Fruit fly (Drosophila melanogaster) whole organism, embryonic: Measurements from ENCODE around the gene Iyd.

ENCODE experiments used
- Ada2b ChIP-seq: fragments of 200-800 bp; sonication (Bioruptor generic); IDR thresholded peaks from 2 replicates; pipeline ENCODE4 v1.3.6; 2022; ENCODE audit warnings: missing biosample characterization, missing genetic modification characterization
- Awh ChIP-seq: fragments of 200-800 bp; sonication (Bioruptor generic); IDR thresholded peaks from 2 replicates; pipeline ENCODE4, ENCODE4 v1.3.6; 2022; ENCODE audit warnings: missing biosample characterization, missing genetic modification characterization
- Blimp-1 ChIP-seq: fragments of 200-800 bp; sonication (Bioruptor generic); optimal IDR thresholded peaks from 3 replicates; lab custom pipeline; 2018; ENCODE audit warnings: missing biosample characterization, missing genetic modification characterization, mild to moderate bottlenecking, moderate library complexity, missing genetic modification reagents
- CG10267 ChIP-seq: fragments of 200-800 bp; sonication (Bioruptor generic); optimal IDR thresholded peaks from 2 replicates; lab custom pipeline; 2018; ENCODE audit warnings: missing biosample characterization, mild to moderate bottlenecking, missing genetic modification characterization, moderate library complexity
- CG12104 ChIP-seq: fragments of 200-800 bp; sonication (Bioruptor generic); optimal IDR thresholded peaks from 3 replicates; lab custom pipeline; 2016; ENCODE audit warnings: missing biosample characterization, missing genetic modification characterization
- CG12236 ChIP-seq: fragments of 200-800 bp; sonication (Bioruptor generic); optimal IDR thresholded peaks from 2 replicates; lab custom pipeline; 2016; ENCODE audit warnings: missing biosample characterization, missing genetic modification characterization
- CG12942 ChIP-seq: fragments of 200-800 bp; sonication (Bioruptor generic); optimal IDR thresholded peaks from 3 replicates; lab custom pipeline; 2016; ENCODE audit warnings: missing biosample characterization, missing genetic modification characterization
- CG15514 ChIP-seq: fragments of 200-800 bp; sonication (Bioruptor generic); optimal IDR thresholded peaks from 3 replicates; lab custom pipeline; 2017; ENCODE audit warnings: missing biosample characterization, missing genetic modification characterization, mild to moderate bottlenecking, moderate library complexity, missing genetic modification reagents
- CG15601 ChIP-seq: fragments of 200-800 bp; sonication (Bioruptor generic); optimal IDR thresholded peaks from 3 replicates; lab custom pipeline; 2019; ENCODE audit warnings: missing biosample characterization, mild to moderate bottlenecking, missing genetic modification characterization, moderate library complexity
- CG17359 ChIP-seq: fragments of 200-800 bp; sonication (Bioruptor generic); optimal IDR thresholded peaks from 3 replicates; lab custom pipeline; 2018; ENCODE audit warnings: missing biosample characterization, mild to moderate bottlenecking, missing genetic modification characterization, moderate library complexity
- CG17385 ChIP-seq: fragments of 200-800 bp; sonication (Bioruptor generic); optimal IDR thresholded peaks from 3 replicates; lab custom pipeline; 2018; ENCODE audit warnings: missing biosample characterization, mild to moderate bottlenecking, missing genetic modification characterization
- CG17912 ChIP-seq: fragments of 200-800 bp; sonication (Bioruptor generic); optimal IDR thresholded peaks from 2 replicates; lab custom pipeline; 2018; ENCODE audit warnings: missing biosample characterization, mild to moderate bottlenecking, missing genetic modification characterization
- CG1832 ChIP-seq: fragments of 200-800 bp; sonication (Bioruptor generic); optimal IDR thresholded peaks from 2 replicates; lab custom pipeline; 2017; ENCODE audit warnings: missing biosample characterization, mild to moderate bottlenecking, missing genetic modification characterization, inconsistent platforms
- CG2202 ChIP-seq: fragments of 200-800 bp; sonication (Bioruptor generic); optimal IDR thresholded peaks from 2 replicates; lab custom pipeline; 2018; ENCODE audit warnings: missing biosample characterization, mild to moderate bottlenecking, missing genetic modification characterization
- CG30020 ChIP-seq: fragments of 200-800 bp; optimal IDR thresholded peaks from 2 replicates; lab custom pipeline; 2019; ENCODE audit warnings: missing biosample characterization, mild to moderate bottlenecking, missing genetic modification characterization, moderate library complexity
- CG30431 ChIP-seq: fragments of 200-800 bp; sonication (Bioruptor generic); optimal IDR thresholded peaks from 2 replicates; lab custom pipeline; 2017; ENCODE audit warnings: missing biosample characterization, missing genetic modification characterization
- CG31441 ChIP-seq: fragments of 200-800 bp; sonication (Bioruptor generic); IDR thresholded peaks from 2 replicates; pipeline ENCODE4 v1.3.6; 2022; ENCODE audit warnings: missing biosample characterization, missing genetic modification characterization
- CG34422 ChIP-seq: fragments of 200-800 bp; sonication (Bioruptor generic); IDR thresholded peaks from 3 replicates; pipeline ENCODE4 v1.3.6; 2022; ENCODE audit warnings: missing biosample characterization, missing genetic modification characterization
- CG6683 ChIP-seq: fragments of 200-800 bp; sonication (Bioruptor generic); optimal IDR thresholded peaks from 2 replicates; lab custom pipeline; 2017; ENCODE audit warnings: missing biosample characterization, mild to moderate bottlenecking, missing genetic modification characterization, missing genetic modification reagents
- CG9215 ChIP-seq: fragments of 200-800 bp; sonication (Bioruptor generic); IDR thresholded peaks from 2 replicates; pipeline ENCODE4 v1.3.6; 2022; ENCODE audit warnings: missing biosample characterization, missing genetic modification characterization
- Dfd ChIP-seq, 2 experiments: fragments of >200 bp; optimal IDR thresholded peaks; 2 replicates each; lab custom pipeline; 2017; ENCODE audit warnings: missing biosample characterization in 2 of 2, missing genetic modification characterization in 2 of 2
- E2f1 ChIP-seq: fragments of 200-800 bp; sonication (Bioruptor generic); IDR thresholded peaks from 2 replicates; pipeline ENCODE4 v1.3.6; 2022; ENCODE audit warnings: missing biosample characterization, missing genetic modification characterization
- E2f2 ChIP-seq: fragments of 200-800 bp; sonication (Bioruptor generic); IDR thresholded peaks from 2 replicates; pipeline ENCODE4 v1.3.6; 2022; ENCODE audit warnings: missing biosample characterization, missing genetic modification characterization
- HLH54F ChIP-seq: fragments of 200-800 bp; sonication (Bioruptor generic); optimal IDR thresholded peaks from 3 replicates; lab custom pipeline; 2016; ENCODE audit warnings: missing biosample characterization, missing genetic modification characterization
- Mes4 ChIP-seq: fragments of 200-800 bp; sonication (Bioruptor generic); optimal IDR thresholded peaks from 2 replicates; lab custom pipeline; 2016; ENCODE audit warnings: missing biosample characterization, missing genetic modification characterization
- NfI ChIP-seq: fragments of 200-800 bp; sonication (Bioruptor generic); optimal IDR thresholded peaks from 3 replicates; lab custom pipeline; 2018; ENCODE audit warnings: missing biosample characterization, mild to moderate bottlenecking, missing genetic modification characterization, moderate library complexity
- aop ChIP-seq: fragments of 200-800 bp; sonication (Bioruptor generic); IDR thresholded peaks from 2 replicates; pipeline ENCODE4 v1.3.6; 2022; ENCODE audit warnings: missing biosample characterization, missing genetic modification characterization
- crc ChIP-seq: fragments of 200-800 bp; sonication (Bioruptor generic); optimal IDR thresholded peaks from 2 replicates; lab custom pipeline; 2016; ENCODE audit warnings: missing biosample characterization, missing genetic modification characterization
- cwo ChIP-seq: fragments of 200-800 bp; sonication (Bioruptor generic); optimal IDR thresholded peaks from 3 replicates; lab custom pipeline; 2017; ENCODE audit warnings: missing biosample characterization, missing genetic modification characterization, mild to moderate bottlenecking, moderate library complexity, missing genetic modification reagents
- dm ChIP-seq: fragments of 200-800 bp; sonication (Bioruptor generic); optimal IDR thresholded peaks from 3 replicates; lab custom pipeline; 2016; ENCODE audit warnings: missing biosample characterization, missing genetic modification characterization
- dpn ChIP-seq, 2 experiments: fragments of 200-800 bp; sonication (Bioruptor generic); optimal IDR thresholded peaks; 3 replicates each; lab custom pipeline; 2016; ENCODE audit warnings: missing biosample characterization in 2 of 2, missing genetic modification characterization in 2 of 2
- emc ChIP-seq: fragments of 200-800 bp; sonication (Bioruptor generic); optimal IDR thresholded peaks from 2 replicates; lab custom pipeline; 2016; ENCODE audit warnings: missing biosample characterization, missing genetic modification characterization
- fd64A ChIP-seq: fragments of 200-800 bp; sonication (Bioruptor generic); optimal IDR thresholded peaks from 3 replicates; lab custom pipeline; 2018; ENCODE audit warnings: missing biosample characterization, mild to moderate bottlenecking, missing genetic modification characterization
- hkb ChIP-seq, 2 experiments: fragments of 200-800 bp in 1 of 2; fragments of >200 bp in 1 of 2; sonication (Bioruptor generic) in 1 of 2; IDR thresholded peaks in 1 of 2; optimal IDR thresholded peaks in 1 of 2; 2 replicates each; pipeline versions ENCODE4 v1.3.6 to Lab custom; 2017 to 2022; ENCODE audit warnings: missing biosample characterization in 1 of 2, missing genetic modification characterization in 1 of 2
- kni ChIP-seq: fragments of 200-800 bp; sonication (Bioruptor generic); optimal IDR thresholded peaks from 3 replicates; lab custom pipeline; 2017; ENCODE audit warnings: mild to moderate bottlenecking, missing biosample characterization, missing genetic modification reagents, missing genetic modification characterization
- knrl ChIP-seq: fragments of 200-800 bp; sonication (Bioruptor generic); IDR thresholded peaks from 3 replicates; pipeline ENCODE4 v1.3.6; 2022; ENCODE audit warnings: missing biosample characterization, missing genetic modification characterization; ENCODE audit not compliant: partially characterized antibody
- mld ChIP-seq: fragments of 200-800 bp; sonication (Bioruptor generic); IDR thresholded peaks from 3 replicates; pipeline ENCODE4 v1.3.6; 2022; ENCODE audit warnings: missing biosample characterization, missing genetic modification characterization; ENCODE audit not compliant: partially characterized antibody
- odd ChIP-seq: fragments of 200-800 bp; sonication (Bioruptor generic); optimal IDR thresholded peaks from 2 replicates; lab custom pipeline; 2017; ENCODE audit warnings: missing biosample characterization, mild to moderate bottlenecking, missing genetic modification characterization
- pum ChIP-seq: fragments of 200-800 bp; sonication (Bioruptor generic); optimal IDR thresholded peaks from 2 replicates; lab custom pipeline; 2016; ENCODE audit warnings: missing biosample characterization, missing genetic modification characterization
- sc ChIP-seq, 3 experiments: fragments of >200 bp in 2 of 3; fragments of 200-800 bp in 1 of 3; sonication (Bioruptor generic) in 1 of 3; optimal IDR thresholded peaks; 2 replicates in 2 of 3; 3 replicates in 1 of 3; lab custom pipeline; 2017; ENCODE audit warnings: mild to moderate bottlenecking in 1 of 3, missing biosample characterization in 1 of 3, missing genetic modification characterization in 1 of 3, missing genetic modification reagents in 1 of 3
- slp2 ChIP-seq: fragments of 200-800 bp; sonication (Bioruptor generic); optimal IDR thresholded peaks from 2 replicates; lab custom pipeline; 2016; ENCODE audit warnings: missing biosample characterization, missing genetic modification characterization
- so ChIP-seq: fragments of 200-800 bp; sonication (Bioruptor generic); IDR thresholded peaks from 3 replicates; pipeline ENCODE4 v1.3.6; 2022; ENCODE audit warnings: missing biosample characterization, missing genetic modification characterization
- tgo ChIP-seq: fragments of 200-800 bp; sonication (Bioruptor generic); IDR thresholded peaks from 3 replicates; pipeline ENCODE4 v1.3.6; 2022; ENCODE audit warnings: missing biosample characterization, missing genetic modification characterization
- toy ChIP-seq: fragments of 200-800 bp; sonication (Bioruptor generic); IDR thresholded peaks from 2 replicates; pipeline ENCODE4 v1.3.6; 2022; ENCODE audit warnings: missing biosample characterization, missing genetic modification characterization
- usp ChIP-seq: fragments of >200 bp; optimal IDR thresholded peaks from 2 replicates; lab custom pipeline; 2017; ENCODE audit warnings: missing biosample characterization, missing genetic modification characterization
- z ChIP-seq: fragments of 200-800 bp; sonication (Bioruptor generic); IDR thresholded peaks from 3 replicates; pipeline ENCODE4 v1.3.6; 2022; ENCODE audit warnings: missing biosample characterization, missing genetic modification characterization
- zf30C ChIP-seq: fragments of 200-800 bp; sonication (Bioruptor generic); optimal IDR thresholded peaks from 3 replicates; lab custom pipeline; 2018; ENCODE audit warnings: missing biosample characterization, mild to moderate bottlenecking, missing genetic modification characterization
- zfh2 ChIP-seq: fragments of 200-800 bp; sonication (Bioruptor generic); optimal IDR thresholded peaks from 2 replicates; lab custom pipeline; 2016; ENCODE audit warnings: missing biosample characterization, missing genetic modification characterization

Iyd gene

dm6 chr3L:11113198-11114197 lies 17.5 kb upstream of the Iyd start, which contains the start of gene Sod1 (continued):
- peak; percentile 98 for TF ChIP-seq CG15514 (GFP tag; lab: Kevin White, UChicago)
- TF ChIP-seq CG17385 (GFP tag; lab: Kevin White, UChicago), result no peak
- no peak for TF ChIP-seq so
- TF ChIP-seq usp, result no peak
- no peak for TF ChIP-seq toy (GFP tag; lab: Robert Waterston, UW)
- TF ChIP-seq CG2202 (tag; lab: Kevin White, UChicago), result no peak
- TF ChIP-seq CG10267, result no peak
- peak; percentile 12; the same call in 1 of the 3 replicates for TF ChIP-seq knrl (GFP tag; lab: Robert Waterston, UW)
- no peak for TF ChIP-seq slp2 (GFP tag; lab: Kevin White, UChicago)
- TF ChIP-seq Dfd (GFP tag; optimal IDR thresholded peaks at IDR 0.05; lab: Kevin White, UChicago), result no peak
- TF ChIP-seq NfI (GFP tag; lab: Kevin White, UChicago), result no peak
- no peak for TF ChIP-seq Mes4 (GFP tag; lab: Kevin White, UChicago)
- peak; percentile 81 for TF ChIP-seq E2f2 (GFP tag; lab: Robert Waterston, UW)
- TF ChIP-seq odd, result no peak
- no peak for TF ChIP-seq Ada2b (GFP tag; lab: Robert Waterston, UW)
- TF ChIP-seq crc, result no peak
- no peak for TF ChIP-seq sc (optimal IDR thresholded peaks at IDR 0.05; lab: Kevin White, UChicago)
- TF ChIP-seq sc (GFP tag; optimal IDR thresholded peaks at IDR 0.05; lab: Kevin White, UChicago), result no peak
- no peak for TF ChIP-seq E2f1 (GFP tag; lab: Robert Waterston, UW)
- TF ChIP-seq CG30020 (tag; lab: Kevin White, UChicago), result peak; percentile 10
- no peak for TF ChIP-seq Awh
- TF ChIP-seq emc (GFP tag; lab: Kevin White, UChicago), result no peak
- no peak for TF ChIP-seq CG1832 (GFP tag; lab: Kevin White, UChicago)
- TF ChIP-seq tgo (GFP tag; lab: Robert Waterston, UW), result no peak
- TF ChIP-seq CG15601 (tag; lab: Kevin White, UChicago), result no peak
- TF ChIP-seq mld (GFP tag; lab: Robert Waterston, UW), result no peak
- no peak for TF ChIP-seq HLH54F
- no peak for TF ChIP-seq CG17912
- no peak for TF ChIP-seq zf30C (GFP tag; lab: Kevin White, UChicago)
- peak; percentile 83; the same call in 1 of the 3 replicates for TF ChIP-seq CG34422 (GFP tag; lab: Robert Waterston, UW)
- TF ChIP-seq pum (GFP tag; lab: Kevin White, UChicago), result no peak
- TF ChIP-seq z (GFP tag; lab: Robert Waterston, UW), result no peak
- no peak for TF ChIP-seq CG12942 (GFP tag; lab: Kevin White, UChicago)
- TF ChIP-seq CG9215 (GFP tag; lab: Robert Waterston, UW), result no peak
- no peak for TF ChIP-seq CG30431 (GFP tag; lab: Kevin White, UChicago)
- TF ChIP-seq kni (GFP tag; lab: Kevin White, UChicago), result no peak
- peak; percentile 15 for TF ChIP-seq dm (GFP tag; lab: Kevin White, UChicago)
- no peak for TF ChIP-seq CG12104 (GFP tag; lab: Kevin White, UChicago)
- no peak for TF ChIP-seq dpn (GFP tag; optimal IDR thresholded peaks at IDR 0.05; lab: Kevin White, UChicago)
- no peak for TF ChIP-seq Blimp-1
- TF ChIP-seq hkb (optimal IDR thresholded peaks at IDR 0.05; lab: Kevin White, UChicago), result no peak
- TF ChIP-seq hkb (GFP tag; IDR thresholded peaks at IDR 0.05; lab: Robert Waterston, UW), result 0 out of 2 replicates have a peak, but pooled peaks have one; percentile 7
- TF ChIP-seq zfh2 (GFP tag; lab: Kevin White, UChicago), result no peak
- TF ChIP-seq CG31441 (GFP tag; lab: Robert Waterston, UW), result no peak
- TF ChIP-seq aop (GFP tag; lab: Robert Waterston, UW), result no peak
- no peak for TF ChIP-seq cwo
- no peak for TF ChIP-seq CG6683 (GFP tag; lab: Kevin White, UChicago)
- no peak for TF ChIP-seq fd64A (GFP tag; lab: Kevin White, UChicago)
- TF ChIP-seq CG12236, result no peak
- no peak for TF ChIP-seq CG17359 (tag; lab: Kevin White, UChicago)
